Worm (Caenorhabditis elegans) whole organism, young adult: ENCODE data around the gene kbp-2.

Experiments used
- D2030.7 ChIP-seq: fragments of 200-800 bp; sonication (Bioruptor generic); IDR thresholded peaks from 2 replicates; pipeline ENCODE4 v1.3.6; 2022; ENCODE audit warnings: missing genetic modification reagents, missing genetic modification characterization, missing compliant biosample characterization
- F10E7.11 ChIP-seq: sonication (generic microtip); optimal IDR thresholded peaks from 2 replicates; lab custom pipeline; 2017; ENCODE audit warnings: mild to moderate bottlenecking, missing genetic modification characterization, moderate library complexity, missing compliant biosample characterization
- F23B12.7 ChIP-seq: sonication (generic microtip); optimal IDR thresholded peaks from 2 replicates; lab custom pipeline; 2017; ENCODE audit warnings: missing genetic modification characterization, mild to moderate bottlenecking, missing compliant biosample characterization, antibody characterized with exemption, moderate library complexity; ENCODE audit not compliant: insufficient read depth
- F39B2.1 ChIP-seq: fragments of 200-800 bp; sonication (Bioruptor generic); IDR thresholded peaks from 2 replicates; pipeline ENCODE4 v1.3.6; 2022; ENCODE audit warnings: missing genetic modification reagents, missing genetic modification characterization, missing compliant biosample characterization
- F57A8.1 ChIP-seq: fragments of 200-800 bp; sonication (Bioruptor generic); optimal IDR thresholded peaks from 2 replicates; lab custom pipeline; 2018; ENCODE audit warnings: mild to moderate bottlenecking, missing genetic modification characterization, moderate library complexity, missing compliant biosample characterization
- F57C9.4 ChIP-seq: sonication (generic microtip); optimal IDR thresholded peaks from 2 replicates; lab custom pipeline; 2017; ENCODE audit warnings: mild to moderate bottlenecking, missing genetic modification characterization, missing compliant biosample characterization
- K11D2.4 ChIP-seq: fragments of 200-800 bp; sonication (Bioruptor generic); IDR thresholded peaks from 2 replicates; pipeline ENCODE4 v1.3.6; 2022; ENCODE audit warnings: missing genetic modification reagents, missing genetic modification characterization, missing compliant biosample characterization
- K12H6.12 ChIP-seq: fragments of 200-800 bp; sonication (Bioruptor generic); optimal IDR thresholded peaks from 2 replicates; lab custom pipeline; 2018; ENCODE audit warnings: mild to moderate bottlenecking, missing genetic modification characterization, missing compliant biosample characterization
- Y53F4B.3 ChIP-seq: fragments of 200-800 bp; sonication (Bioruptor generic); IDR thresholded peaks from 2 replicates; pipeline ENCODE4 v1.3.6; 2022; ENCODE audit warnings: missing genetic modification reagents, missing genetic modification characterization, missing compliant biosample characterization
- aptf-3 ChIP-seq: fragments of 200-800 bp; sonication (Bioruptor generic); IDR thresholded peaks from 2 replicates; pipeline ENCODE4 v1.3.6; 2022; ENCODE audit warnings: missing genetic modification characterization, missing compliant biosample characterization
- atf-7 ChIP-seq: sonication (generic microtip); optimal IDR thresholded peaks from 2 replicates; lab custom pipeline; 2017; ENCODE audit warnings: mild to moderate bottlenecking, missing genetic modification characterization, missing compliant biosample characterization
- athp-1 ChIP-seq: sonication (generic microtip); optimal IDR thresholded peaks from 2 replicates; lab custom pipeline; 2017; ENCODE audit warnings: mild to moderate bottlenecking, missing genetic modification characterization, missing compliant biosample characterization
- attf-3 ChIP-seq: fragments of 200-800 bp; sonication (Bioruptor generic); conservative IDR thresholded peaks from 2 replicates; pipeline ENCODE4 v1.3.6; 2022; ENCODE audit warnings: missing genetic modification reagents, missing genetic modification characterization, missing compliant biosample characterization
- attf-5 ChIP-seq: fragments of 200-800 bp; sonication (Bioruptor generic); optimal IDR thresholded peaks from 2 replicates; lab custom pipeline; 2018; ENCODE audit warnings: mild to moderate bottlenecking, missing genetic modification characterization, missing compliant biosample characterization
- bed-2 ChIP-seq: fragments of 200-800 bp; sonication (Bioruptor generic); IDR thresholded peaks from 2 replicates; pipeline ENCODE4 v1.3.6; 2022; ENCODE audit warnings: missing genetic modification reagents, missing genetic modification characterization, missing compliant biosample characterization
- ccch-3 ChIP-seq: fragments of 200-800 bp; sonication (Bioruptor generic); optimal IDR thresholded peaks from 2 replicates; lab custom pipeline; 2018; ENCODE audit warnings: mild to moderate bottlenecking, missing genetic modification characterization, missing compliant biosample characterization
- cebp-1 ChIP-seq, 2 experiments: fragments of 200-800 bp in 1 of 2; sonication (Bioruptor generic) in 1 of 2; sonication (generic microtip) in 1 of 2; IDR thresholded peaks in 1 of 2; optimal IDR thresholded peaks in 1 of 2; 2 replicates each; pipeline versions ENCODE4 v1.3.6 to Lab custom; 2017 to 2022; ENCODE audit warnings: missing compliant biosample characterization in 2 of 2, missing genetic modification characterization in 2 of 2, mild to moderate bottlenecking in 1 of 2, missing genetic modification reagents in 1 of 2, moderate library complexity in 1 of 2
- ceh-58 ChIP-seq: fragments of 200-800 bp; sonication (Bioruptor generic); IDR thresholded peaks from 2 replicates; pipeline ENCODE4 v1.3.6; 2022; ENCODE audit warnings: missing genetic modification characterization, missing compliant biosample characterization
- ceh-91 ChIP-seq: fragments of 200-800 bp; sonication (Bioruptor generic); IDR thresholded peaks from 2 replicates; pipeline ENCODE4 v1.3.6; 2022; ENCODE audit warnings: missing genetic modification reagents, missing genetic modification characterization, missing compliant biosample characterization
- efl-1 ChIP-seq: fragments of 150-350 bp; optimal IDR thresholded peaks from 2 replicates; lab custom pipeline; 2014; ENCODE audit warnings: missing biosample characterization, missing genetic modification reagents, missing genetic modification characterization
- egrh-3 ChIP-seq: fragments of 200-800 bp; sonication (Bioruptor generic); IDR thresholded peaks from 2 replicates; pipeline ENCODE4 v1.3.6; 2022; ENCODE audit warnings: missing genetic modification reagents, missing genetic modification characterization, missing compliant biosample characterization
- hlh-26 ChIP-seq: fragments of 200-800 bp; sonication (Bioruptor generic); conservative IDR thresholded peaks from 2 replicates; pipeline ENCODE4 v1.3.6; 2022; ENCODE audit warnings: missing genetic modification reagents, missing genetic modification characterization, missing compliant biosample characterization
- hmg-1.2 ChIP-seq: fragments of 200-800 bp; sonication (Bioruptor generic); IDR thresholded peaks from 2 replicates; pipeline ENCODE4 v1.3.6; 2022; ENCODE audit warnings: missing genetic modification reagents, missing genetic modification characterization, missing compliant biosample characterization
- hsf-1 ChIP-seq: fragments of 200-800 bp; sonication (Bioruptor generic); IDR thresholded peaks from 2 replicates; pipeline ENCODE4 v1.3.6; 2022; ENCODE audit warnings: missing genetic modification reagents, missing genetic modification characterization, missing compliant biosample characterization
- let-607 ChIP-seq, 2 experiments: fragments of 200-800 bp in 1 of 2; sonication (Bioruptor generic) in 1 of 2; sonication (generic microtip) in 1 of 2; optimal IDR thresholded peaks; 2 replicates each; lab custom pipeline; 2016 to 2018; ENCODE audit warnings: mild to moderate bottlenecking in 2 of 2, missing compliant biosample characterization in 2 of 2, missing genetic modification characterization in 2 of 2, moderate library complexity in 2 of 2, missing genotype in 1 of 2
- lin-26 ChIP-seq: fragments of 200-800 bp; sonication (Bioruptor generic); IDR thresholded peaks from 2 replicates; pipeline ENCODE4 v1.3.6; 2022; ENCODE audit warnings: missing genetic modification reagents, missing genetic modification characterization, missing compliant biosample characterization
- madf-10 ChIP-seq: sonication (generic microtip); optimal IDR thresholded peaks from 2 replicates; lab custom pipeline; 2016; ENCODE audit warnings: mild to moderate bottlenecking, missing genetic modification characterization, missing compliant biosample characterization
- madf-6 ChIP-seq: fragments of 200-800 bp; sonication (Bioruptor generic); IDR thresholded peaks from 2 replicates; pipeline ENCODE4 v1.3.6; 2022; ENCODE audit warnings: missing genetic modification reagents, missing genetic modification characterization, missing compliant biosample characterization
- madf-8 ChIP-seq: fragments of 200-800 bp; sonication (Bioruptor generic); conservative IDR thresholded peaks from 2 replicates; pipeline ENCODE4 v1.3.6; 2022; ENCODE audit warnings: missing genetic modification reagents, missing genetic modification characterization, missing compliant biosample characterization
- mes-4 ChIP-seq: sonication (generic microtip); optimal IDR thresholded peaks from 2 replicates; lab custom pipeline; 2016; ENCODE audit warnings: missing genotype, missing genetic modification characterization, missing compliant biosample characterization
- nfyb-1 ChIP-seq: fragments of 200-800 bp; sonication (Bioruptor generic); IDR thresholded peaks from 2 replicates; pipeline ENCODE4 v1.3.6; 2022; ENCODE audit warnings: missing genetic modification reagents, missing genetic modification characterization, missing compliant biosample characterization
- repo-1 ChIP-seq: sonication (generic microtip); optimal IDR thresholded peaks from 2 replicates; lab custom pipeline; 2017; ENCODE audit warnings: mild to moderate bottlenecking, missing genetic modification characterization, missing compliant biosample characterization
- snpc-1.1 ChIP-seq: sonication (generic microtip); optimal IDR thresholded peaks from 2 replicates; lab custom pipeline; 2017; ENCODE audit warnings: missing genetic modification characterization, mild to moderate bottlenecking, missing compliant biosample characterization, antibody characterized with exemption, moderate library complexity, missing genotype, missing genetic modification reagents; ENCODE audit not compliant: insufficient read depth
- snpc-4 ChIP-seq, 5 experiments: fragments of 150-350 bp in 1 of 5; sonication (generic microtip) in 4 of 5; optimal IDR thresholded peaks; 2 replicates each; lab custom pipeline; 2014 to 2018; ENCODE audit warnings: missing genetic modification characterization in 5 of 5, missing biosample characterization in 3 of 5, antibody characterized with exemption in 2 of 5, mild to moderate bottlenecking in 2 of 5, missing compliant biosample characterization in 2 of 5, missing genotype in 2 of 5, moderate library complexity in 2 of 5, missing genetic modification reagents in 1 of 5
- zfh-2 ChIP-seq: fragments of 200-800 bp; sonication (Bioruptor generic); conservative IDR thresholded peaks from 2 replicates; pipeline ENCODE4 v1.3.6; 2022; ENCODE audit warnings: missing genetic modification reagents, missing genetic modification characterization, missing compliant biosample characterization
- zim-3 ChIP-seq: sonication (generic microtip); optimal IDR thresholded peaks from 2 replicates; lab custom pipeline; 2017; ENCODE audit warnings: mild to moderate bottlenecking, missing genetic modification characterization, moderate library complexity, missing compliant biosample characterization
- ztf-26 ChIP-seq: sonication (generic microtip); optimal IDR thresholded peaks from 2 replicates; lab custom pipeline; 2017; ENCODE audit warnings: missing genetic modification characterization, missing compliant biosample characterization
- ztf-6 ChIP-seq: fragments of 200-800 bp; sonication (Bioruptor generic); IDR thresholded peaks from 2 replicates; pipeline ENCODE4 v1.3.6; 2022; ENCODE audit warnings: missing genetic modification reagents, missing genetic modification characterization, missing compliant biosample characterization

The kbp-2 gene

DNA sequence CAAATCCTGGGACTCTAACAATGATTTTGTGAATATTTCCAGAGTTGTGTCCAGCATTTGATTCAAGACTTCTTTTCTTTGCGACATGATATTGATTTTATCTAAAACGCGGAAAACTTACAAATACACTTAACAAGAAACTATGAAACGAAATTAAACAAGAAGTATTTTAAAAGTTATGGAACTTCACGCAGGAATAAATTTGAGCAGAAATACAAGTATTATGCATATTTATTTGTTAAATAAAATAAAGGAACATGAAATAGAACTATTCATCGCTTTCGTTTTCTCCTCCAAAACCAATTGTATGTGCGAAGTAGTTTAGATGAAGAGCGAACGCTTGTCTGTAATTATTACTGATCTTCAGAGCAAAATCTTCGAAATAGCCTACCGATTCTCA, at the start of gene kbp-2:
kbp-2 (minus strand) TSS at position 101 of the 400 bp plus-strand sequence.
- no peak for TF ChIP-seq athp-1 (tag; lab: Kevin White, UChicago)
- no peak for TF ChIP-seq attf-3
- no peak for TF ChIP-seq bed-2 (GFP tag; lab: Robert Waterston, UW)
- TF ChIP-seq atf-7 (tag; lab: Kevin White, UChicago) = no peak
- TF ChIP-seq zim-3 (tag; lab: Kevin White, UChicago) = no peak
- TF ChIP-seq madf-10 (tag; lab: Kevin White, UChicago) = no peak

DNA sequence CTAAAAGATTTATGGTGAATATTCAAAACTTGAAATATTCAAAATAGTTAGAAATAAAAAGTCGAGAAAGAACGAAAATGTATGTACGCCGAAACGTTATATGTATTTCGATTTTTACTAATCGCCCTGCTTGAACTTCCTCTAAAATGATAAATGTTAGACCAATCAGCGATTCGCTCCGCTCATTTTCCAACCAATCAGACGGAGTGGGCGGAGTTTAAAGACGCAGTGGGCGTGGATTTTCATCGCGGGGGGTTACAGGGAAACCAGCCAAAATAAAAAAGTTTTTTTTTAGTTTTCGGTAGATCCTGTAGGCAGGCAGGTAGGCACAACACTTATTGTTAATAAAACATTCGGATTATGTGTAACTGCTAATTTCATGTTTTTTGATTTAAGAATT, 49.3 kb upstream of the kbp-2 start:
- no peak for TF ChIP-seq lin-26 (GFP tag; lab: Robert Waterston, UW)
- TF ChIP-seq nfyb-1 = peak; percentile 64; the same call in 1 of the 2 replicates

DNA sequence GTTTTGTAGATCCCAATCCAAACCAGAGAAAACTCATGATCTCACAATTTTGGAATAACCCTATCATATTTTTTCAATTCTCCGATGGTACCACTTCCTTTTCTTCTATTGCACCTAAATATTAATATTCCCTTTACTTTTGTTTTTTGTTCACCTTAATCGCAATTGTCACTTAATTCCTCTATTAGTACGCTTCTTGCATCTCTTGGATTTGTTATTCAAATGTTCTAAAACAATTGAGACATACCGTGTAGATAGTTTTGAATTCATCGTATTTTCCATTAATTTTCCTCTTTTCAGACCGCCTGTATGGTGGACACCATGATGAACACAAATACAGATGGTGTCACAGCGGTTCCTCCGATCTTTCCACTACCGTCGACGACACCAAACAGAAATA, 48.1 kb upstream of the kbp-2 start, which contains the start of gene flh-2:
flh-2 (plus strand) TSS at position 301 of the 400 bp plus-strand sequence.
- TF ChIP-seq ceh-91 (GFP tag; lab: Robert Waterston, UW) (no peak), madf-8 (GFP tag; lab: Robert Waterston, UW) (no peak), ccch-3 (GFP tag; lab: Kevin White, UChicago) (no peak), snpc-4 (GFP tag; optimal IDR thresholded peaks at IDR 0.05; lab: Kevin White, UChicago) (no peak), snpc-4 (tag; optimal IDR thresholded peaks at IDR 0.05; lab: Kevin White, UChicago) (no peak), hlh-26 (GFP tag; lab: Robert Waterston, UW) (no peak), aptf-3 (no peak), ceh-58 (GFP tag; lab: Robert Waterston, UW) (no peak), atf-7 (tag; lab: Kevin White, UChicago) (no peak), F39B2.1 (GFP tag; lab: Robert Waterston, UW) (no peak), F57A8.1 (GFP tag; lab: Kevin White, UChicago) (no peak)
- TF ChIP-seq, all 124 proteins: peak for 0

DNA sequence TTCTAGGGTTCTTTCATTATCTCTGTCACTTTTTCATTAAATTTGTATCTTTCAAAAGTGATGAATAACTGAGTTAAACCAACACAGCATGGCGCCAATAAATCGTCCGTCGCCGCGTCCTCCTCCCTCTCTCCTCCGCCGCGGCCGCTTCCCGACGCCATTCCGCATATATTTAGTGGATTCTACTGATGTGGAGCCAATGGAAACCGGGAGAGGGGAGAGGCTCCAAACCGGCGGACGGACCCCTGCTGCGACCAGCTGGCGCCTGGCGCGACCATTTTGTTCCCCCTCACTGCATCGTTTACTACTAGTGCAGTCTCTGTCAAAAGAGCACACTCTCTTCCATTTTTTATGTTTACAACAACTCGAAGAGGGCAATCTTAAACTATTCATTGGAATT, 47.5 kb upstream of the kbp-2 start:
- TF ChIP-seq zfh-2 (GFP tag; lab: Robert Waterston, UW) (peak; percentile 91), snpc-1.1 (tag; lab: Kevin White, UChicago) (no peak), egrh-3 (GFP tag; lab: Robert Waterston, UW) (peak; percentile 69; the same call in 1 of the 2 replicates)

DNA sequence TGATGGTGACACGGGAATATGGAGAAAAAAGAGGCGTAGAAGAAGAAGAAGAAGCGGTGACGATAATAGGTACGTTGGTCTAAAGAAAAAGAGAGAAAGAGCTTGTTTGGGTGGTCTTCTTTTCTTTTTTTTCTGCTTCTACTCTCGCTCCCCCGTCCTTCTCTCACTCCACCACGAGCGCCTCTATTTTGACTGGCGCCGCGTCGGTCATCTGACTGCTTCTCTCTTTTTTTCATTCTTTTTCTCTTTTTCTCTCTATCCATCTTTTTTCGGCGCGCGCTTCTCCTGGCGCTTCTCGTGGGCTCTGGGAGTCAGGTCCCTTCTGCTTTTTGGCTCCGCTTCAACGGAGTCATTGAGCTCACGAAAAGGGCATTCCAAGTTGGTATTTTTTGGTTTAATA, 46.7 kb upstream of the kbp-2 start:
- peak; percentile 13 for TF ChIP-seq attf-5 (GFP tag; lab: Kevin White, UChicago)
- peak; percentile 13 for TF ChIP-seq F23B12.7 (tag; lab: Kevin White, UChicago)
- TF ChIP-seq F10E7.11 = no peak
- peak; percentile 88 for TF ChIP-seq zfh-2 (GFP tag; lab: Robert Waterston, UW)
- no peak for TF ChIP-seq ztf-6 (GFP tag; lab: Robert Waterston, UW)
- TF ChIP-seq cebp-1 (GFP tag; IDR thresholded peaks at IDR 0.05; lab: Robert Waterston, UW) = no peak
- peak; percentile 37 for TF ChIP-seq cebp-1 (tag; optimal IDR thresholded peaks at IDR 0.05; lab: Kevin White, UChicago)
- TF ChIP-seq K12H6.12 (tag; lab: Kevin White, UChicago) = peak; percentile 29
- 0 out of 2 replicates have a peak, but pooled peaks have one; percentile 63 for TF ChIP-seq K11D2.4 (GFP tag; lab: Robert Waterston, UW)

DNA sequence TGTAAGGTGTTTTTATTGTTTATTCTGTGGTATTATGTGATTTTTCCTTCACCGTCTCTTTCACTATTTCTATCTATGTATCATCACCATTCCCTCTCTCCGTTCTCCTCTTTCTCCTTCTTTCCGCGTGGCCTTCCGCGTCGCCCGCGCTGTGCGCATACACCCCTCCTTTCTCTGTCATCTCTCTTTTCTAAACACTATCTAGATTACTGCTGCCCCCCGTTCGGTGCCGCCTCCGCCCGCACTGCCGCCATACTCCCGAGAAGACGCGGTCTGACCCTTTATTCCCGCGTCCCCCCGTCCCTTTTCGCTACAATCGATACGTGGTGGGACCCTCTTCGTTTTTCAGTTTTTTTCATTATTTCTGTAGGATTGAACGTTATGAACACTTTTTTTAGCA, 44.9 kb upstream of the kbp-2 start:
- TF ChIP-seq D2030.7 (GFP tag; lab: Robert Waterston, UW) (peak; percentile 25; the same call in 1 of the 2 replicates), mes-4 (tag; lab: Kevin White, UChicago) (no peak), madf-6 (GFP tag; lab: Robert Waterston, UW) (peak; percentile 50; the same call in 1 of the 2 replicates), let-607 (tag; optimal IDR thresholded peaks at IDR 0.05; lab: Kevin White, UChicago) (no peak), egrh-3 (GFP tag; lab: Robert Waterston, UW) (peak; percentile 63; the same call in 1 of the 2 replicates), Y53F4B.3 (GFP tag; lab: Robert Waterston, UW) (no peak), K12H6.12 (tag; lab: Kevin White, UChicago) (no peak), ceh-91 (GFP tag; lab: Robert Waterston, UW) (no peak), zfh-2 (GFP tag; lab: Robert Waterston, UW) (peak; percentile 90), ztf-26 (tag; lab: Kevin White, UChicago) (no peak), efl-1 (peak; percentile 48), hmg-1.2 (GFP tag; lab: Robert Waterston, UW) (peak; percentile 52; the same call in 1 of the 2 replicates), F57C9.4 (tag; lab: Kevin White, UChicago) (no peak), hsf-1 (GFP tag; lab: Robert Waterston, UW) (no peak), repo-1 (tag; lab: Kevin White, UChicago) (no peak)
